Worm (Caenorhabditis elegans) whole organism, midembryonic: Measurements from ENCODE around the gene F15H10.7.
A peak's percentile ranks its signal among the peaks of the same experiment; 100 is the strongest.

Experiments
- T22C8.4 ChIP-seq: fragments of 200-800 bp; sonication (Bioruptor generic); IDR thresholded peaks from 2 replicates; pipeline ENCODE4 v1.3.6; 2022; ENCODE audit warnings: missing genetic modification characterization, missing compliant biosample characterization
- flt-1 ChIP-seq: fragments of 200-800 bp; sonication (Bioruptor generic); IDR thresholded peaks from 2 replicates; pipeline ENCODE4 v1.3.6; 2022; ENCODE audit warnings: missing genetic modification characterization, missing compliant biosample characterization
- klf-2 ChIP-seq: fragments of 200-800 bp; sonication (Bioruptor generic); conservative IDR thresholded peaks from 2 replicates; pipeline ENCODE4 v1.3.6; 2022; ENCODE audit warnings: missing genetic modification reagents, missing genetic modification characterization, missing compliant biosample characterization
- med-1 ChIP-seq: sonication (generic microtip); optimal IDR thresholded peaks from 2 replicates; lab custom pipeline; 2017; ENCODE audit warnings: missing genetic modification characterization, mild to moderate bottlenecking, missing compliant biosample characterization, antibody characterized with exemption, missing genetic modification reagents; ENCODE audit not compliant: insufficient read depth
- tab-1 ChIP-seq: fragments of 200-800 bp; sonication (Bioruptor generic); IDR thresholded peaks from 2 replicates; pipeline ENCODE4 v1.3.6; 2022; ENCODE audit warnings: missing genetic modification characterization, missing compliant biosample characterization
- ztf-23 ChIP-seq: fragments of 200-800 bp; sonication (Bioruptor generic); IDR thresholded peaks from 2 replicates; pipeline ENCODE4 v1.3.6; 2022; ENCODE audit warnings: missing genetic modification reagents, missing genetic modification characterization, missing compliant biosample characterization
- ztf-29 ChIP-seq: fragments of 200-800 bp; sonication (Bioruptor generic); IDR thresholded peaks from 2 replicates; pipeline ENCODE4 v1.3.6; 2022; ENCODE audit warnings: missing genetic modification reagents, missing genetic modification characterization, missing compliant biosample characterization

- no peak; the same call in 1 of the 2 replicates for TF ChIP-seq T22C8.4 (GFP tag; lab: Robert Waterston, UW)
- no peak for TF ChIP-seq med-1 (GFP tag; lab: Kevin White, UChicago)
- TF ChIP-seq flt-1 = peak; percentile 79
- TF ChIP-seq klf-2 (GFP tag; lab: Robert Waterston, UW) = 0 out of 2 replicates have a peak, but pooled peaks have one; percentile 31
- no peak for TF ChIP-seq tab-1 (GFP tag; lab: Robert Waterston, UW)
- peak; percentile 75 for TF ChIP-seq ztf-23 (GFP tag; lab: Robert Waterston, UW)
- peak; percentile 70; the same call in 1 of the 2 replicates for TF ChIP-seq ztf-29 (GFP tag; lab: Robert Waterston, UW)
Measured at ce11 chrV:10355773-10356335, 50.4 kb downstream of the F15H10.7 start, which contains the start of gene sluh-7.
